Fruit fly (Drosophila melanogaster) whole organism, embryonic: ENCODE results near the gene CG6962.
A peak's percentile ranks its signal among the peaks of the same experiment; 100 is the strongest.

Experiments
- Awh ChIP-seq: fragments of 200-800 bp; sonication (Bioruptor generic); IDR thresholded peaks from 2 replicates; pipeline ENCODE4, ENCODE4 v1.3.6; 2022; ENCODE audit warnings: missing biosample characterization, missing genetic modification characterization
- BtbVII ChIP-seq: fragments of 200-800 bp; sonication (Bioruptor generic); optimal IDR thresholded peaks from 3 replicates; lab custom pipeline; 2017; ENCODE audit warnings: missing biosample characterization, mild to moderate bottlenecking, missing genetic modification characterization
- CG10654 ChIP-seq: fragments of 200-800 bp; sonication (Bioruptor generic); optimal IDR thresholded peaks from 2 replicates; lab custom pipeline; 2016; ENCODE audit warnings: missing biosample characterization, missing genetic modification characterization
- CG10959 ChIP-seq: fragments of 200-800 bp; sonication (Bioruptor generic); IDR thresholded peaks from 2 replicates; pipeline ENCODE4 v1.3.6; 2022; ENCODE audit warnings: missing biosample characterization, missing genetic modification characterization
- CG12391 ChIP-seq: fragments of 200-800 bp; sonication (Bioruptor generic); optimal IDR thresholded peaks from 3 replicates; lab custom pipeline; 2018; ENCODE audit warnings: missing biosample characterization, mild to moderate bottlenecking, missing genetic modification characterization, moderate library complexity
- CG15479 ChIP-seq: fragments of 200-800 bp; sonication (Bioruptor generic); optimal IDR thresholded peaks from 3 replicates; lab custom pipeline; 2019; ENCODE audit warnings: missing biosample characterization, mild to moderate bottlenecking, missing genetic modification characterization, moderate library complexity
- CG16863 ChIP-seq: fragments of 200-800 bp; sonication (Bioruptor generic); optimal IDR thresholded peaks from 3 replicates; lab custom pipeline; 2016; ENCODE audit warnings: missing biosample characterization, missing genetic modification characterization
- CG17186 ChIP-seq: fragments of 200-800 bp; sonication (Bioruptor generic); optimal IDR thresholded peaks from 3 replicates; lab custom pipeline; 2017; ENCODE audit warnings: missing biosample characterization, missing genetic modification reagents, missing genetic modification characterization
- CG17361 ChIP-seq: fragments of 200-800 bp; sonication (Bioruptor generic); IDR thresholded peaks from 3 replicates; pipeline ENCODE4 v1.3.6; 2022; ENCODE audit warnings: missing biosample characterization, missing genetic modification characterization
- CG17385 ChIP-seq: fragments of 200-800 bp; sonication (Bioruptor generic); optimal IDR thresholded peaks from 3 replicates; lab custom pipeline; 2018; ENCODE audit warnings: missing biosample characterization, mild to moderate bottlenecking, missing genetic modification characterization
- CG17912 ChIP-seq: fragments of 200-800 bp; sonication (Bioruptor generic); optimal IDR thresholded peaks from 2 replicates; lab custom pipeline; 2018; ENCODE audit warnings: missing biosample characterization, mild to moderate bottlenecking, missing genetic modification characterization
- CG18764 ChIP-seq: fragments of 200-800 bp; sonication (Bioruptor generic); optimal IDR thresholded peaks from 3 replicates; lab custom pipeline; 2016; ENCODE audit warnings: missing biosample characterization, missing genetic modification characterization
- CG30431 ChIP-seq: fragments of 200-800 bp; sonication (Bioruptor generic); optimal IDR thresholded peaks from 2 replicates; lab custom pipeline; 2017; ENCODE audit warnings: missing biosample characterization, missing genetic modification characterization
- CG43689 ChIP-seq: fragments of 200-800 bp; sonication (Bioruptor generic); IDR thresholded peaks from 2 replicates; pipeline ENCODE4 v1.3.6; 2022; ENCODE audit warnings: missing biosample characterization, missing genetic modification characterization
- CG6175 ChIP-seq: fragments of 200-800 bp; sonication (Bioruptor generic); IDR thresholded peaks from 3 replicates; pipeline ENCODE4 v1.3.6; 2022; ENCODE audit warnings: missing biosample characterization, missing genetic modification characterization
- CG6254 ChIP-seq: fragments of 200-800 bp; sonication (Bioruptor generic); optimal IDR thresholded peaks from 3 replicates; lab custom pipeline; 2017; ENCODE audit warnings: mild to moderate bottlenecking, missing biosample characterization, missing genetic modification reagents, missing genetic modification characterization
- CG7839 ChIP-seq: fragments of 200-800 bp; sonication (Bioruptor generic); optimal IDR thresholded peaks from 3 replicates; lab custom pipeline; 2018; ENCODE audit warnings: missing biosample characterization, mild to moderate bottlenecking, missing genetic modification characterization, moderate library complexity
- CG8089 ChIP-seq: fragments of 200-800 bp; sonication (Bioruptor generic); optimal IDR thresholded peaks from 3 replicates; lab custom pipeline; 2016; ENCODE audit warnings: missing biosample characterization, missing genetic modification characterization
- CG8281 ChIP-seq: fragments of 200-800 bp; sonication (Bioruptor generic); optimal IDR thresholded peaks from 2 replicates; lab custom pipeline; 2018; ENCODE audit warnings: missing biosample characterization, mild to moderate bottlenecking, missing genetic modification characterization, moderate library complexity
- CG9817 ChIP-seq: fragments of 200-800 bp; sonication (Bioruptor generic); optimal IDR thresholded peaks from 2 replicates; lab custom pipeline; 2018; ENCODE audit warnings: missing biosample characterization, mild to moderate bottlenecking, missing genetic modification characterization, moderate library complexity
- Ets65A ChIP-seq: fragments of 200-800 bp; sonication (Bioruptor generic); peaks from one replicate; lab custom pipeline; 2016; ENCODE audit warnings: missing biosample characterization, missing genetic modification characterization
- HLH4C ChIP-seq: fragments of 200-800 bp; sonication (Bioruptor generic); IDR thresholded peaks from 3 replicates; pipeline ENCODE4 v1.3.6; 2022; ENCODE audit warnings: missing biosample characterization, missing genetic modification characterization; ENCODE audit not compliant: partially characterized antibody
- Hr51 ChIP-seq, 2 experiments: fragments of 200-800 bp; sonication (Bioruptor generic); optimal IDR thresholded peaks; 2 replicates in 1 of 2; 3 replicates in 1 of 2; lab custom pipeline; 2016 to 2018; ENCODE audit warnings: missing biosample characterization in 2 of 2, missing genetic modification characterization in 2 of 2, mild to moderate bottlenecking in 1 of 2, moderate library complexity in 1 of 2
- Mes4 ChIP-seq: fragments of 200-800 bp; sonication (Bioruptor generic); optimal IDR thresholded peaks from 2 replicates; lab custom pipeline; 2016; ENCODE audit warnings: missing biosample characterization, missing genetic modification characterization
- Ravus ChIP-seq: fragments of 200-800 bp; sonication (Bioruptor generic); IDR thresholded peaks from 2 replicates; pipeline ENCODE4 v1.3.6; 2022; ENCODE audit warnings: missing biosample characterization, missing genetic modification characterization
- Stat92E ChIP-seq, 3 experiments: fragments of >200 bp in 2 of 3; fragments of 200-800 bp in 1 of 3; sonication (Bioruptor generic) in 1 of 3; optimal IDR thresholded peaks; 2 replicates each; lab custom pipeline; 2017 to 2019; ENCODE audit warnings: missing biosample characterization in 3 of 3, missing genetic modification characterization in 3 of 3, mild to moderate bottlenecking in 1 of 3, moderate library complexity in 1 of 3
- Usf ChIP-seq: fragments of 200-800 bp; sonication (Bioruptor generic); optimal IDR thresholded peaks from 2 replicates; lab custom pipeline; 2017; ENCODE audit warnings: missing genotype, missing biosample characterization, missing genetic modification characterization
- Xbp1 ChIP-seq: fragments of 200-800 bp; sonication (Bioruptor generic); optimal IDR thresholded peaks from 3 replicates; lab custom pipeline; 2016; ENCODE audit warnings: missing biosample characterization, mild to moderate bottlenecking, missing genetic modification characterization
- Xrp1 ChIP-seq: fragments of 200-800 bp; sonication (Bioruptor generic); IDR thresholded peaks from 2 replicates; pipeline ENCODE4 v1.3.6; 2022; ENCODE audit warnings: missing biosample characterization, missing genetic modification characterization
- al ChIP-seq: fragments of 200-800 bp; sonication (Bioruptor generic); IDR thresholded peaks from 2 replicates; pipeline ENCODE4 v1.3.6; 2022; ENCODE audit warnings: missing biosample characterization, missing genetic modification characterization
- ase ChIP-seq: fragments of 200-800 bp; sonication (Bioruptor generic); IDR thresholded peaks from 3 replicates; pipeline ENCODE4 v1.3.6; 2022; ENCODE audit warnings: missing biosample characterization, missing genetic modification characterization
- ato ChIP-seq: fragments of 200-800 bp; sonication (Bioruptor generic); IDR thresholded peaks from 2 replicates; pipeline ENCODE4 v1.3.6; 2022; ENCODE audit warnings: missing biosample characterization, missing genetic modification characterization; ENCODE audit not compliant: partially characterized antibody
- bigmax ChIP-seq: fragments of 200-800 bp; sonication (Bioruptor generic); optimal IDR thresholded peaks from 2 replicates; lab custom pipeline; 2018; ENCODE audit warnings: missing biosample characterization, mild to moderate bottlenecking, missing genetic modification characterization
- dm ChIP-seq: fragments of 200-800 bp; sonication (Bioruptor generic); optimal IDR thresholded peaks from 3 replicates; lab custom pipeline; 2016; ENCODE audit warnings: missing biosample characterization, missing genetic modification characterization
- ken ChIP-seq: fragments of 200-800 bp; sonication (Bioruptor generic); IDR thresholded peaks from 3 replicates; pipeline ENCODE4 v1.3.6; 2022; ENCODE audit warnings: missing biosample characterization, missing genetic modification characterization
- kni ChIP-seq: fragments of 200-800 bp; sonication (Bioruptor generic); optimal IDR thresholded peaks from 3 replicates; lab custom pipeline; 2017; ENCODE audit warnings: mild to moderate bottlenecking, missing biosample characterization, missing genetic modification reagents, missing genetic modification characterization
- lbe ChIP-seq: fragments of 200-800 bp; sonication (Bioruptor generic); optimal IDR thresholded peaks from 2 replicates; lab custom pipeline; 2016; ENCODE audit warnings: missing biosample characterization, mild to moderate bottlenecking, missing genetic modification characterization
- mirr ChIP-seq: fragments of 200-800 bp; sonication (Bioruptor generic); optimal IDR thresholded peaks from 3 replicates; lab custom pipeline; 2018; ENCODE audit warnings: missing biosample characterization, mild to moderate bottlenecking, missing genetic modification characterization
- odd ChIP-seq: fragments of 200-800 bp; sonication (Bioruptor generic); optimal IDR thresholded peaks from 2 replicates; lab custom pipeline; 2017; ENCODE audit warnings: missing biosample characterization, mild to moderate bottlenecking, missing genetic modification characterization
- pan ChIP-seq, 4 experiments: fragments of >200 bp in 3 of 4; fragments of 200-800 bp in 1 of 4; sonication (Bioruptor generic) in 1 of 4; optimal IDR thresholded peaks in 3 of 4; IDR thresholded peaks in 1 of 4; 2 replicates each; pipeline versions ENCODE4 v1.3.6 to Lab custom; 2017 to 2022; ENCODE audit warnings: missing biosample characterization in 2 of 4, missing genetic modification characterization in 2 of 4, mixed read lengths in 1 of 4
- prd ChIP-seq, 3 experiments: fragments of >200 bp in 2 of 3; fragments of 200-800 bp in 1 of 3; sonication (Bioruptor generic) in 1 of 3; optimal IDR thresholded peaks in 2 of 3; IDR thresholded peaks in 1 of 3; 2 replicates in 2 of 3; 3 replicates in 1 of 3; pipeline versions ENCODE4 v1.3.6 to Lab custom; 2017 to 2022; ENCODE audit warnings: missing biosample characterization in 1 of 3, missing genetic modification characterization in 1 of 3
- psq ChIP-seq: fragments of 200-800 bp; sonication (Bioruptor generic); optimal IDR thresholded peaks from 2 replicates; lab custom pipeline; 2017; ENCODE audit warnings: missing biosample characterization, missing genetic modification characterization
- pum ChIP-seq: fragments of 200-800 bp; sonication (Bioruptor generic); optimal IDR thresholded peaks from 2 replicates; lab custom pipeline; 2016; ENCODE audit warnings: missing biosample characterization, missing genetic modification characterization
- rib ChIP-seq: fragments of 200-800 bp; sonication (Bioruptor generic); IDR thresholded peaks from 2 replicates; pipeline ENCODE4 v1.3.6; 2022; ENCODE audit warnings: missing biosample characterization, missing genetic modification characterization
- toy ChIP-seq: fragments of 200-800 bp; sonication (Bioruptor generic); IDR thresholded peaks from 2 replicates; pipeline ENCODE4 v1.3.6; 2022; ENCODE audit warnings: missing biosample characterization, missing genetic modification characterization
- ttk ChIP-seq: fragments of 200-800 bp; sonication (Bioruptor generic); IDR thresholded peaks from 2 replicates; pipeline ENCODE4 v2.1.2; 2022; ENCODE audit warnings: missing biosample characterization, missing genetic modification characterization
- yki ChIP-seq: fragments of >200 bp; optimal IDR thresholded peaks from 3 replicates; lab custom pipeline; 2018

The CG6962 gene

dm6 chr3R:11850917-11851897 lies 31.1 kb downstream of the CG6962 start (continued):
- TF ChIP-seq ttk (peak; percentile 51; the same call in 1 of the 2 replicates), CG6254 (GFP tag; lab: Kevin White, UChicago) (peak; percentile 90), prd (optimal IDR thresholded peaks at IDR 0.05; lab: Kevin White, UChicago) (no peak), prd (GFP tag; IDR thresholded peaks at IDR 0.05; lab: Robert Waterston, UW) (peak; percentile 80; the same call in 2 of the 3 replicates), CG8281 (tag; lab: Kevin White, UChicago) (peak; percentile 5), CG9817 (tag; lab: Kevin White, UChicago) (peak; percentile 50), CG8089 (peak; percentile 81), psq (GFP tag; lab: Kevin White, UChicago) (peak; percentile 63), toy (GFP tag; lab: Robert Waterston, UW) (no peak), CG7839 (tag; lab: Kevin White, UChicago) (peak; percentile 87), pum (peak; percentile 82), CG12391 (peak; percentile 89), CG30431 (peak; percentile 79), ase (GFP tag; lab: Robert Waterston, UW) (peak; percentile 62; the same call in 1 of the 3 replicates), ato (no peak), CG18764 (GFP tag; lab: Kevin White, UChicago) (peak; percentile 58), dm (GFP tag; lab: Kevin White, UChicago) (peak; percentile 62), odd (GFP tag; lab: Kevin White, UChicago) (peak; percentile 51), Xrp1 (GFP tag; lab: Robert Waterston, UW) (peak; percentile 88), Ets65A (GFP tag; lab: Kevin White, UChicago) (peak; percentile 91), al (GFP tag; lab: Robert Waterston, UW) (no peak), kni (GFP tag; lab: Kevin White, UChicago) (peak; percentile 85), CG17385 (GFP tag; lab: Kevin White, UChicago) (peak; percentile 74), CG10654 (GFP tag; lab: Kevin White, UChicago) (peak; percentile 62), CG17361 (GFP tag; lab: Robert Waterston, UW) (peak; percentile 91), CG15479 (GFP tag; lab: Kevin White, UChicago) (no peak), CG16863 (GFP tag; lab: Kevin White, UChicago) (peak; percentile 80), BtbVII (GFP tag; lab: Kevin White, UChicago) (no peak), Usf (GFP tag; lab: Kevin White, UChicago) (peak; percentile 49), yki (no peak), Stat92E (GFP tag; optimal IDR thresholded peaks at IDR 0.05; lab: Kevin White, UChicago) (peak in 1 of 3 experiments; percentile 90), ken (GFP tag; lab: Robert Waterston, UW) (peak; percentile 21; the same call in 1 of the 3 replicates), CG17186 (GFP tag; lab: Kevin White, UChicago) (peak; percentile 84), CG6175 (no peak), Mes4 (peak; percentile 81), Xbp1 (GFP tag; lab: Kevin White, UChicago) (peak; percentile 75), HLH4C (GFP tag; lab: Robert Waterston, UW) (no peak), bigmax (no peak), rib (GFP tag; lab: Robert Waterston, UW) (0 out of 2 replicates have a peak, but pooled peaks have one; percentile 25), Ravus (GFP tag; lab: Robert Waterston, UW) (no peak), mirr (no peak), pan (optimal IDR thresholded peaks at IDR 0.05; lab: Kevin White, UChicago) (no peak), pan (GFP tag; optimal IDR thresholded peaks at IDR 0.05 in 1 of 2, IDR thresholded peaks at IDR 0.05 in 1 of 2) (peak in 1 of 2 experiments; percentile 58), lbe (GFP tag; lab: Kevin White, UChicago) (no peak), Awh (peak; percentile 60; the same call in 1 of the 2 replicates), Hr51 (GFP tag; optimal IDR thresholded peaks at IDR 0.05; lab: Kevin White, UChicago) (peak in 1 of 2 experiments; percentile 77), CG43689 (GFP tag; lab: Robert Waterston, UW) (no peak), CG10959 (no peak), CG17912 (no peak)
